Worm (Caenorhabditis elegans) whole organism, L2 larva: ENCODE results near the gene T23B7.3.

Source experiments
- C34F6.9 ChIP-seq: fragments of 150-350 bp; optimal IDR thresholded peaks from 2 replicates; lab custom pipeline; 2014; ENCODE audit warnings: missing biosample characterization, missing genetic modification characterization
- R02D3.7 ChIP-seq: fragments of 150-350 bp; optimal IDR thresholded peaks from 2 replicates; lab custom pipeline; 2014; ENCODE audit warnings: missing biosample characterization, missing genetic modification characterization
- Y55F3AM.14 ChIP-seq: fragments of 200-800 bp; sonication (Bioruptor generic); optimal IDR thresholded peaks from 2 replicates; lab custom pipeline; 2018; ENCODE audit warnings: mild to moderate bottlenecking, missing genetic modification characterization, missing compliant biosample characterization
- ZK546.5 ChIP-seq: sonication (generic microtip); optimal IDR thresholded peaks from 2 replicates; lab custom pipeline; 2017; ENCODE audit warnings: missing biosample characterization, missing genetic modification characterization
- ama-1 ChIP-seq: fragments of 150-350 bp; optimal IDR thresholded peaks from 2 replicates; lab custom pipeline; 2018; ENCODE audit warnings: inconsistent platforms
- blmp-1 ChIP-seq: sonication (generic microtip); optimal IDR thresholded peaks from 2 replicates; lab custom pipeline; 2017; ENCODE audit warnings: missing genetic modification characterization, mild to moderate bottlenecking, missing compliant biosample characterization, antibody characterized with exemption, moderate library complexity; ENCODE audit not compliant: insufficient read depth
- crh-2 ChIP-seq: sonication (generic microtip); optimal IDR thresholded peaks from 2 replicates; lab custom pipeline; 2017; ENCODE audit warnings: missing biosample characterization, missing genetic modification characterization
- dmd-4 ChIP-seq: sonication (generic microtip); optimal IDR thresholded peaks from 2 replicates; lab custom pipeline; 2017; ENCODE audit warnings: missing biosample characterization, missing genetic modification characterization
- egl-27 ChIP-seq: sonication (generic microtip); optimal IDR thresholded peaks from 3 replicates; lab custom pipeline; 2017; ENCODE audit warnings: missing biosample characterization, missing genetic modification reagents, missing genetic modification characterization
- elt-1 ChIP-seq: fragments of 150-350 bp; optimal IDR thresholded peaks from 2 replicates; lab custom pipeline; 2014; ENCODE audit warnings: missing biosample characterization, missing genetic modification characterization
- elt-3 ChIP-seq: sonication (generic microtip); optimal IDR thresholded peaks from 2 replicates; lab custom pipeline; 2017; ENCODE audit warnings: missing biosample characterization, missing genetic modification characterization
- fos-1 ChIP-seq: fragments of 150-350 bp; optimal IDR thresholded peaks from 2 replicates; lab custom pipeline; 2014; ENCODE audit warnings: missing biosample characterization, missing genetic modification characterization
- gmeb-1 ChIP-seq: fragments of 150-350 bp; optimal IDR thresholded peaks from 2 replicates; lab custom pipeline; 2014; ENCODE audit warnings: missing biosample characterization, missing genetic modification characterization
- lin-39 ChIP-seq: fragments of 150-350 bp; optimal IDR thresholded peaks from 2 replicates; lab custom pipeline; 2014; ENCODE audit warnings: missing biosample characterization, missing genetic modification reagents, missing genetic modification characterization
- lsy-2 ChIP-seq, 2 experiments: fragments of 150-350 bp in 1 of 2; sonication (generic microtip) in 1 of 2; optimal IDR thresholded peaks; 2 replicates each; lab custom pipeline; 2014 to 2017; ENCODE audit warnings: missing biosample characterization in 2 of 2, missing genetic modification characterization in 2 of 2
- mab-5 ChIP-seq: fragments of 150-350 bp; optimal IDR thresholded peaks from 2 replicates; lab custom pipeline; 2014; ENCODE audit warnings: missing biosample characterization, missing genetic modification characterization
- mbf-1 ChIP-seq: sonication (generic microtip); optimal IDR thresholded peaks from 2 replicates; lab custom pipeline; 2017; ENCODE audit warnings: missing biosample characterization, missing genetic modification characterization
- mdl-1 ChIP-seq, 2 experiments: fragments of 150-350 bp in 1 of 2; sonication (generic microtip) in 1 of 2; optimal IDR thresholded peaks; 2 replicates each; lab custom pipeline; 2017; ENCODE audit warnings: missing biosample characterization in 2 of 2, missing genetic modification characterization in 2 of 2
- nhr-11 ChIP-seq: fragments of 150-350 bp; optimal IDR thresholded peaks from 2 replicates; lab custom pipeline; 2014; ENCODE audit warnings: missing biosample characterization, missing genetic modification characterization
- nhr-129 ChIP-seq: fragments of 150-350 bp; optimal IDR thresholded peaks from 2 replicates; lab custom pipeline; 2014; ENCODE audit warnings: missing biosample characterization, missing genetic modification characterization
- nhr-21 ChIP-seq: fragments of 150-350 bp; optimal IDR thresholded peaks from 2 replicates; lab custom pipeline; 2014; ENCODE audit warnings: missing biosample characterization, missing genetic modification characterization
- nhr-25 ChIP-seq: fragments of 150-350 bp; sonication (generic microtip); optimal IDR thresholded peaks from 3 replicates; lab custom pipeline; 2014; ENCODE audit warnings: missing biosample characterization, missing genetic modification characterization
- nhr-6 ChIP-seq: fragments of 150-350 bp; optimal IDR thresholded peaks from 2 replicates; lab custom pipeline; 2014; ENCODE audit warnings: missing biosample characterization, missing genetic modification characterization
- peb-1 ChIP-seq: fragments of 150-350 bp; optimal IDR thresholded peaks from 2 replicates; lab custom pipeline; 2014; ENCODE audit warnings: missing biosample characterization, missing genetic modification characterization
- sem-4 ChIP-seq: fragments of 150-350 bp; optimal IDR thresholded peaks from 2 replicates; lab custom pipeline; 2014; ENCODE audit warnings: missing biosample characterization, missing genetic modification reagents, missing genetic modification characterization
- skn-1 ChIP-seq: sonication (generic microtip); optimal IDR thresholded peaks from 2 replicates; lab custom pipeline; 2017; ENCODE audit warnings: missing biosample characterization, missing genetic modification characterization
- sma-3 ChIP-seq: sonication (generic microtip); optimal IDR thresholded peaks from 2 replicates; lab custom pipeline; 2016; ENCODE audit warnings: missing genetic modification reagents, missing genetic modification characterization, missing compliant biosample characterization
- sma-9 ChIP-seq, 2 experiments: fragments of 150-350 bp in 1 of 2; sonication (generic microtip) in 1 of 2; optimal IDR thresholded peaks; 2 replicates each; lab custom pipeline; 2014 to 2016; ENCODE audit warnings: missing genetic modification characterization in 2 of 2, mild to moderate bottlenecking in 1 of 2, missing biosample characterization in 1 of 2, missing compliant biosample characterization in 1 of 2, missing genetic modification reagents in 1 of 2, moderate library complexity in 1 of 2
- unc-39 ChIP-seq: fragments of 150-350 bp; optimal IDR thresholded peaks from 2 replicates; lab custom pipeline; 2014; ENCODE audit warnings: missing biosample characterization, missing genetic modification characterization
- unc-62 ChIP-seq: fragments of 150-350 bp; optimal IDR thresholded peaks from 2 replicates; lab custom pipeline; 2014; ENCODE audit warnings: missing biosample characterization, missing genetic modification reagents, missing genetic modification characterization
- ztf-1 ChIP-seq: fragments of 200-800 bp; sonication (Bioruptor generic); conservative IDR thresholded peaks from 2 replicates; pipeline ENCODE4 v1.3.6; 2022; ENCODE audit warnings: missing genetic modification characterization, missing compliant biosample characterization

T23B7.3 gene

DNA sequence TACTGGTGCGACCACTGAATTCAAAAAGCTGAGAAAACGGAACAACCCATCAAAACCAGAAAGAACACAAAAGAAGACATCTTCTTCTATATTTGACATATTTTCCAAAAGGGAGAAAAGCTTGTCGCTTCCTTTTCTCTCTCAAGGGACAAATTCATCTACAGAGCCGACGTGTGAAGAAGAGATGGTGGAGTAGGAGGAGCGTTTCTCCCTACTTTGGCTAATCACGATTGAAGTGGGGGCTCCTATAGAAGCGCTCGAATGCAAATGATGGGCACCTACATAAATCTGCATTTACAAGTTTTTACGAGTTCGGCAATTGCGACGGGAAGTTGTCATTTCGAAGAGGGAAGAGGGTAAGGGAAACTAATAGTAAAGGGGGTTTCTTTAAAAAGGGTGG lies 43.7 kb upstream of the T23B7.3 start:
- TF ChIP-seq blmp-1 (no peak), Y55F3AM.14 (GFP tag; lab: Kevin White, UChicago) (peak; percentile 3), mab-5 (tag; lab: Kevin White, UChicago) (peak; percentile 68)

DNA sequence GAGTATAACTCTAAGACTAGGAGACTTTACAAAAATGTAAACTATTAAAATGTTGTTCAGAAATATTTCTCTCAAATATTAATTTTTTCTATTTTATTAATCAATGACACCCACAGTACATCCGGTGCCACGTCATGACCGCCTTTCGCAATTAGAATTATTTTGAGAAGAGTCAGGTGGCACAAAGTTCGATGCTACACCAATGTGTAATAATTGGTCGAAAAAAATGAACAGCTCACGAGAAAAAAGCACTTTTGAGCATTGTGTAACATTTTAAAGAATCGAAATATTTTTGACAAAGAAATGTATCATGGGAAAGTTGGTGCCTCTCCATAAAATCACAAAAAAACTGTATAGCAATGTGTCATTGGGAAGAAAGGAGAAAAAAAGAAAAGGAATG lies 43.3 kb upstream of the T23B7.3 start:
- TF ChIP-seq mab-5 (tag; lab: Kevin White, UChicago) (no peak), unc-62 (GFP tag; lab: Kevin White, UChicago) (no peak), crh-2 (tag; lab: Kevin White, UChicago) (peak; percentile 55), lin-39 (tag; lab: Kevin White, UChicago) (no peak), nhr-129 (peak; percentile 7), gmeb-1 (no peak), sma-9 (GFP tag; optimal IDR thresholded peaks at IDR 0.05; lab: Kevin White, UChicago) (peak; percentile 11), sma-9 (tag; optimal IDR thresholded peaks at IDR 0.05; lab: Kevin White, UChicago) (no peak)

DNA sequence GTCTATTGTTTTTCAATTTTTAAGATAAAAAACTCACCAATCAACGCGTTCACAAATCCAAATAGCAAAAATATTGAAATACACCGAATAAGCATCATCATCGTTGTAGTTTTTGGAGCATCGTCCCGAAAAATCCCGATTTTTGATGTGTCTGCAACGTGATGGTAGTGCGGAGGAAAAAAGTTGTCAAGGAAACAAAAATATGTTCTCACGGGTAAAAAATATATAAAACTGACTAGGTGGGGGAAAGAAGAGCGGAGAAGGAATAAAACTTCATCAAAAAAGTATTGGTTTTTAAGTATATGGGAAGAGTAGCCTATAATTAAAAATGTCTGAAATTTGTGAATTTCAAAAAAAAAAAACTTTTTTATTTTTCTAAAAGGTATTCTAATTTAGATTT lies 38.0 kb upstream of the T23B7.3 start, which contains the start of gene rig-6:
TSS of gene rig-6 (minus strand) at position 101 of the 400 bp plus-strand sequence.
- TF ChIP-seq sem-4 (tag; lab: Kevin White, UChicago) = no peak
- no peak for TF ChIP-seq C34F6.9 (tag; lab: Kevin White, UChicago)
- TF ChIP-seq nhr-11 (tag; lab: Kevin White, UChicago) = no peak
- no peak for TF ChIP-seq mbf-1
- TF ChIP-seq ZK546.5 = no peak
- no peak for TF ChIP-seq peb-1
- TF ChIP-seq unc-39 (tag; lab: Kevin White, UChicago) = no peak
- TF ChIP-seq elt-3 = no peak
- no peak for TF ChIP-seq sma-9 (GFP tag; optimal IDR thresholded peaks at IDR 0.05; lab: Kevin White, UChicago)
- TF ChIP-seq sma-9 (tag; optimal IDR thresholded peaks at IDR 0.05; lab: Kevin White, UChicago) = no peak
- TF ChIP-seq egl-27 (tag; lab: Kevin White, UChicago) = no peak
- no peak for TF ChIP-seq fos-1 (tag; lab: Kevin White, UChicago)
- no peak for TF ChIP-seq unc-62 (GFP tag; lab: Kevin White, UChicago)
- no peak for TF ChIP-seq nhr-25 (tag; lab: Kevin White, UChicago)

DNA sequence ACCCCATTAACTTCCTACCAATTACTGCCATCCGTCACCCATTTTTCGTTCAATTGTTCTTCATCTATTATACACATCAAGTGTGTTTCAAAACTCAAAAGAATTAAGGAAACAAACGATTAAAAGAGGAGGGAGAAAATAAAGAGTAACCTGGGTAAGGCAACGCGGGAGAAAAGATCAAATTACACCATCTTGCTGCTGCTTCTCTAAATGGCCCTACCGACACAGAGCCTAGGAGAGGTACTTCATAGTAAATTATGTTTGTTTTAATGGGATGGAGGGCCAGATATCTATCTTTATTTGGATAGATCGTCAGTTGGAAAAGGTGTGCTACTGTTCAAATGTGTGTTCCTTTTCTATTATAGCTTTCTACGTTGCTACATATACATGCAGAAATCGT lies 34.6 kb upstream of the T23B7.3 start:
- TF ChIP-seq skn-1 (no peak), nhr-129 (no peak), sma-3 (GFP tag; lab: Kevin White, UChicago) (no peak), peb-1 (no peak), mdl-1 (tag; optimal IDR thresholded peaks at IDR 0.05; lab: Kevin White, UChicago) (no peak), R02D3.7 (tag; lab: Kevin White, UChicago) (no peak), nhr-6 (tag; lab: Kevin White, UChicago) (no peak), lsy-2 (tag; optimal IDR thresholded peaks at IDR 0.05; lab: Kevin White, UChicago) (no peak), mab-5 (tag; lab: Kevin White, UChicago) (no peak), ztf-1 (GFP tag; lab: Robert Waterston, UW) (no peak), sem-4 (tag; lab: Kevin White, UChicago) (no peak), nhr-11 (tag; lab: Kevin White, UChicago) (no peak), elt-1 (tag; lab: Kevin White, UChicago) (no peak), dmd-4 (tag; lab: Kevin White, UChicago) (no peak), Y55F3AM.14 (GFP tag; lab: Kevin White, UChicago) (no peak), ama-1 (lab: Kevin White, UChicago) (no peak)
- TF ChIP-seq, all 48 proteins: peak for 0

DNA sequence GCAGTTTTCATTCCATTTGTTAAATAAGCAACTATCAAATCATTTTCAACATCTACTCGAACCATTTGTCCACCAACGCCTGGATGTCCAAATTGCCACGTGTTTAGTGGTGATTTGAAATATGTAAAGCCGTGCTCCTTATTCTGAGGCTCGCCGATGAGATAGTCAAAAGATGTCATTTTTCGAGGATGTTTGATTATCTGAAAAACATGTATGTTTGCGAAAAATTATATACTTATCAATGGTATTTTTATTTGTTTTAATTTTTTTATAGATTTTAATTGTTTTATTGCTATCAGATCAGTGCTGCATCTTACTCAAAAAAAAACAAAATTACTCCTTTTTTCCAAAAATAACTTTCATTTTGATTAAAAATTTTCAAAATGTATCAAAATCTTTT lies 31.2 kb upstream of the T23B7.3 start:
- no peak for TF ChIP-seq skn-1
- TF ChIP-seq, all 48 proteins: peak for 0

- TF ChIP-seq dmd-4 (tag; lab: Kevin White, UChicago) (no peak), nhr-21 (tag; lab: Kevin White, UChicago) (peak; percentile 43), sma-9 (GFP tag; optimal IDR thresholded peaks at IDR 0.05; lab: Kevin White, UChicago) (peak; percentile 18), sma-9 (tag; optimal IDR thresholded peaks at IDR 0.05; lab: Kevin White, UChicago) (no peak), mdl-1 (tag; optimal IDR thresholded peaks at IDR 0.05; lab: Kevin White, UChicago) (no peak), sma-3 (GFP tag; lab: Kevin White, UChicago) (no peak), fos-1 (tag; lab: Kevin White, UChicago) (peak; percentile 37), blmp-1 (peak; percentile 94), nhr-25 (tag; lab: Kevin White, UChicago) (peak; percentile 28)
These were observed 28.2 kb upstream of the T23B7.3 start, which contains the start of gene lact-5 for ce11 chrII:4821739-4822138. Gene lact-5, minus strand, starts transcription at chrII:4821739.
